Worm (Caenorhabditis elegans) whole organism, young adult: ENCODE measurements around the gene C09B8.3.

Experiments
- B0019.2 ChIP-seq: fragments of 200-800 bp; sonication (Bioruptor generic); conservative IDR thresholded peaks from 2 replicates; pipeline ENCODE4 v1.3.6; 2022; ENCODE audit warnings: missing genetic modification reagents, missing genetic modification characterization, missing compliant biosample characterization
- C06A6.2 ChIP-seq: fragments of 200-800 bp; sonication (Bioruptor generic); conservative IDR thresholded peaks from 2 replicates; pipeline ENCODE4 v1.3.6; 2022; ENCODE audit warnings: missing genetic modification characterization, missing compliant biosample characterization
- F23B12.7 ChIP-seq: sonication (generic microtip); optimal IDR thresholded peaks from 2 replicates; lab custom pipeline; 2017; ENCODE audit warnings: missing genetic modification characterization, mild to moderate bottlenecking, missing compliant biosample characterization, antibody characterized with exemption, moderate library complexity; ENCODE audit not compliant: insufficient read depth
- F55B11.4 ChIP-seq: sonication (generic microtip); optimal IDR thresholded peaks from 2 replicates; lab custom pipeline; 2016; ENCODE audit warnings: missing compliant biosample characterization, missing genetic modification characterization, borderline replicate concordance; ENCODE audit not compliant: insufficient read depth
- T07F8.4 ChIP-seq: sonication (generic microtip); optimal IDR thresholded peaks from 2 replicates; lab custom pipeline; 2016; ENCODE audit warnings: mild to moderate bottlenecking, missing genetic modification characterization, moderate library complexity, missing compliant biosample characterization
- Y53G8AR.9 ChIP-seq: fragments of 200-800 bp; sonication (Bioruptor generic); conservative IDR thresholded peaks from 2 replicates; pipeline ENCODE4 v1.3.6; 2022; ENCODE audit warnings: missing genetic modification reagents, missing genetic modification characterization, missing compliant biosample characterization
- Y56A3A.18 ChIP-seq: fragments of 200-800 bp; sonication (Bioruptor generic); IDR thresholded peaks from 2 replicates; pipeline ENCODE4 v1.3.6; 2022; ENCODE audit warnings: missing genetic modification reagents, missing genetic modification characterization, missing compliant biosample characterization
- Y95B8A.8 ChIP-seq: fragments of 200-800 bp; sonication (Bioruptor generic); IDR thresholded peaks from 2 replicates; pipeline ENCODE4 v1.3.6; 2022; ENCODE audit warnings: missing genetic modification reagents, missing genetic modification characterization, missing compliant biosample characterization
- ZK185.1 ChIP-seq: sonication (generic microtip); optimal IDR thresholded peaks from 2 replicates; lab custom pipeline; 2016; ENCODE audit warnings: mild to moderate bottlenecking, missing genetic modification characterization, missing compliant biosample characterization; ENCODE audit not compliant: poor library complexity, severe bottlenecking
- akir-1 ChIP-seq: fragments of 200-800 bp; sonication (Bioruptor generic); optimal IDR thresholded peaks from 2 replicates; lab custom pipeline; 2018; ENCODE audit warnings: mild to moderate bottlenecking, missing genetic modification characterization, moderate library complexity, missing compliant biosample characterization
- ccch-3 ChIP-seq: fragments of 200-800 bp; sonication (Bioruptor generic); optimal IDR thresholded peaks from 2 replicates; lab custom pipeline; 2018; ENCODE audit warnings: mild to moderate bottlenecking, missing genetic modification characterization, missing compliant biosample characterization
- cebp-1 ChIP-seq, 2 experiments: fragments of 200-800 bp in 1 of 2; sonication (Bioruptor generic) in 1 of 2; sonication (generic microtip) in 1 of 2; IDR thresholded peaks in 1 of 2; optimal IDR thresholded peaks in 1 of 2; 2 replicates each; pipeline versions ENCODE4 v1.3.6 to Lab custom; 2017 to 2022; ENCODE audit warnings: missing compliant biosample characterization in 2 of 2, missing genetic modification characterization in 2 of 2, mild to moderate bottlenecking in 1 of 2, missing genetic modification reagents in 1 of 2, moderate library complexity in 1 of 2
- ceh-27 ChIP-seq: fragments of 200-800 bp; sonication (Bioruptor generic); optimal IDR thresholded peaks from 2 replicates; lab custom pipeline; 2018; ENCODE audit warnings: mild to moderate bottlenecking, missing genetic modification characterization, moderate library complexity, missing compliant biosample characterization
- ceh-40 ChIP-seq: fragments of 200-800 bp; sonication (Bioruptor generic); IDR thresholded peaks from 2 replicates; pipeline ENCODE4 v1.3.6; 2022; ENCODE audit warnings: missing genetic modification characterization, missing compliant biosample characterization
- dox-1 ChIP-seq: fragments of 200-800 bp; sonication (Bioruptor generic); IDR thresholded peaks from 2 replicates; pipeline ENCODE4 v1.3.6; 2022; ENCODE audit warnings: missing genetic modification reagents, missing genetic modification characterization, missing compliant biosample characterization
- dpl-1 ChIP-seq: fragments of 150-350 bp; optimal IDR thresholded peaks from 2 replicates; lab custom pipeline; 2014; ENCODE audit warnings: missing biosample characterization, missing genetic modification reagents, missing genetic modification characterization
- him-1 ChIP-seq: sonication (generic microtip); optimal IDR thresholded peaks from 2 replicates; lab custom pipeline; 2016; ENCODE audit warnings: missing genotype, missing genetic modification reagents, missing genetic modification characterization, missing compliant biosample characterization
- hlh-26 ChIP-seq: fragments of 200-800 bp; sonication (Bioruptor generic); conservative IDR thresholded peaks from 2 replicates; pipeline ENCODE4 v1.3.6; 2022; ENCODE audit warnings: missing genetic modification reagents, missing genetic modification characterization, missing compliant biosample characterization
- hmg-1.2 ChIP-seq: fragments of 200-800 bp; sonication (Bioruptor generic); IDR thresholded peaks from 2 replicates; pipeline ENCODE4 v1.3.6; 2022; ENCODE audit warnings: missing genetic modification reagents, missing genetic modification characterization, missing compliant biosample characterization
- let-607 ChIP-seq, 2 experiments: fragments of 200-800 bp in 1 of 2; sonication (Bioruptor generic) in 1 of 2; sonication (generic microtip) in 1 of 2; optimal IDR thresholded peaks; 2 replicates each; lab custom pipeline; 2016 to 2018; ENCODE audit warnings: mild to moderate bottlenecking in 2 of 2, missing compliant biosample characterization in 2 of 2, missing genetic modification characterization in 2 of 2, moderate library complexity in 2 of 2, missing genotype in 1 of 2
- lin-35 ChIP-seq, 3 experiments: fragments of 150-350 bp in 2 of 3; sonication (generic microtip) in 1 of 3; optimal IDR thresholded peaks; 2 replicates each; lab custom pipeline; 2014 to 2018; ENCODE audit warnings: missing biosample characterization in 3 of 3, missing genetic modification characterization in 3 of 3, missing genetic modification reagents in 3 of 3
- lin-40 ChIP-seq: sonication (generic microtip); optimal IDR thresholded peaks from 2 replicates; lab custom pipeline; 2016; ENCODE audit warnings: missing genetic modification characterization, mild to moderate bottlenecking, missing compliant biosample characterization, missing genotype, missing genetic modification reagents
- madf-10 ChIP-seq: sonication (generic microtip); optimal IDR thresholded peaks from 2 replicates; lab custom pipeline; 2016; ENCODE audit warnings: mild to moderate bottlenecking, missing genetic modification characterization, missing compliant biosample characterization
- madf-8 ChIP-seq: fragments of 200-800 bp; sonication (Bioruptor generic); conservative IDR thresholded peaks from 2 replicates; pipeline ENCODE4 v1.3.6; 2022; ENCODE audit warnings: missing genetic modification reagents, missing genetic modification characterization, missing compliant biosample characterization
- nfya-2 ChIP-seq: fragments of 200-800 bp; sonication (Bioruptor generic); IDR thresholded peaks from 2 replicates; pipeline ENCODE4 v1.3.6; 2022; ENCODE audit warnings: missing genetic modification reagents, missing genetic modification characterization, missing compliant biosample characterization
- nfyb-1 ChIP-seq: fragments of 200-800 bp; sonication (Bioruptor generic); IDR thresholded peaks from 2 replicates; pipeline ENCODE4 v1.3.6; 2022; ENCODE audit warnings: missing genetic modification reagents, missing genetic modification characterization, missing compliant biosample characterization
- nhr-80 ChIP-seq: sonication (generic microtip); optimal IDR thresholded peaks from 2 replicates; lab custom pipeline; 2016; ENCODE audit warnings: missing genetic modification characterization, missing compliant biosample characterization
- nhr-90 ChIP-seq: sonication (generic microtip); optimal IDR thresholded peaks from 2 replicates; lab custom pipeline; 2016; ENCODE audit warnings: missing genotype, mild to moderate bottlenecking, missing genetic modification characterization, missing compliant biosample characterization
- rpc-1 ChIP-seq, 2 experiments: fragments of 150-350 bp in 1 of 2; sonication (generic microtip) in 1 of 2; optimal IDR thresholded peaks; 2 replicates each; lab custom pipeline; 2014 to 2018; ENCODE audit warnings: missing biosample characterization in 1 of 2, missing genetic modification characterization in 1 of 2, missing genetic modification reagents in 1 of 2, missing genotype in 1 of 2
- sdz-38 ChIP-seq: sonication (generic microtip); optimal IDR thresholded peaks from 2 replicates; lab custom pipeline; 2016; ENCODE audit warnings: missing genotype, missing genetic modification characterization, missing compliant biosample characterization
- tbp1 ChIP-seq: fragments of 200-800 bp; sonication (Bioruptor generic); optimal IDR thresholded peaks from 2 replicates; lab custom pipeline; 2018; ENCODE audit warnings: mild to moderate bottlenecking, missing genetic modification characterization, missing compliant biosample characterization
- tbx-9 ChIP-seq: sonication (generic microtip); optimal IDR thresholded peaks from 2 replicates; lab custom pipeline; 2016; ENCODE audit warnings: borderline replicate concordance, missing genetic modification characterization, inconsistent platforms, missing compliant biosample characterization
- zfh-2 ChIP-seq: fragments of 200-800 bp; sonication (Bioruptor generic); conservative IDR thresholded peaks from 2 replicates; pipeline ENCODE4 v1.3.6; 2022; ENCODE audit warnings: missing genetic modification reagents, missing genetic modification characterization, missing compliant biosample characterization
- zim-3 ChIP-seq: sonication (generic microtip); optimal IDR thresholded peaks from 2 replicates; lab custom pipeline; 2017; ENCODE audit warnings: mild to moderate bottlenecking, missing genetic modification characterization, moderate library complexity, missing compliant biosample characterization

C09B8.3 gene

ce11 chrX:6010573-6010972 is at the start of gene C09B8.3:
Gene C09B8.3, minus strand, starts transcription at chrX:6010673.
- TF ChIP-seq nfya-2 (GFP tag; lab: Robert Waterston, UW) (no peak), hlh-26 (GFP tag; lab: Robert Waterston, UW) (no peak)

ce11 chrX:6059163-6059782 is 48.8 kb upstream of the C09B8.3 start:
- TF ChIP-seq madf-10 (tag; lab: Kevin White, UChicago) (peak; percentile 7), nhr-80 (peak; percentile 82), Y53G8AR.9 (no peak)

ce11 chrX:6057580-6058305 is 47.3 kb upstream of the C09B8.3 start, which contains the start of gene gln-1:
Gene gln-1, plus strand, starts transcription at chrX:6058255.
- peak; percentile 16 to 34 for TF ChIP-seq let-607 (tag; optimal IDR thresholded peaks at IDR 0.05; lab: Kevin White, UChicago)
- TF ChIP-seq lin-40 (tag; lab: Kevin White, UChicago), result no peak
- TF ChIP-seq tbp1 (GFP tag; lab: Kevin White, UChicago), result no peak
- peak; percentile 35; the same call in 1 of the 2 replicates for TF ChIP-seq hmg-1.2
- TF ChIP-seq T07F8.4, result no peak
- TF ChIP-seq zim-3 (tag; lab: Kevin White, UChicago), result no peak
- TF ChIP-seq him-1, result no peak
- TF ChIP-seq nhr-80, result peak; percentile 95
- no peak for TF ChIP-seq nfyb-1 (GFP tag; lab: Robert Waterston, UW)
- no peak for TF ChIP-seq dpl-1
- peak; percentile 5 for TF ChIP-seq madf-10 (tag; lab: Kevin White, UChicago)
- 0 out of 2 replicates have a peak, but pooled peaks have one; percentile 53 for TF ChIP-seq dox-1 (GFP tag; lab: Robert Waterston, UW)
- TF ChIP-seq zfh-2 (GFP tag; lab: Robert Waterston, UW), result peak; percentile 34; the same call in 1 of the 2 replicates
- no peak for TF ChIP-seq cebp-1 (GFP tag; IDR thresholded peaks at IDR 0.05; lab: Robert Waterston, UW)
- TF ChIP-seq cebp-1 (tag; optimal IDR thresholded peaks at IDR 0.05; lab: Kevin White, UChicago), result peak; percentile 46
- TF ChIP-seq ceh-27 (GFP tag; lab: Kevin White, UChicago), result no peak
- TF ChIP-seq rpc-1 (optimal IDR thresholded peaks at IDR 0.05; lab: Kevin White, UChicago), result no peak
- no peak for TF ChIP-seq rpc-1 (tag; optimal IDR thresholded peaks at IDR 0.05; lab: Kevin White, UChicago)
- no peak for TF ChIP-seq sdz-38 (tag; lab: Kevin White, UChicago)
- no peak for TF ChIP-seq B0019.2 (GFP tag; lab: Robert Waterston, UW)
- no peak for TF ChIP-seq ceh-40
- peak; percentile 35 for TF ChIP-seq nhr-90 (tag; lab: Kevin White, UChicago)
- no peak for TF ChIP-seq tbx-9 (tag; lab: Kevin White, UChicago)
- TF ChIP-seq akir-1 (GFP tag; lab: Kevin White, UChicago), result no peak
- no peak for TF ChIP-seq lin-35 (GFP tag; optimal IDR thresholded peaks at IDR 0.05; lab: Kevin White, UChicago)
- TF ChIP-seq ccch-3 (GFP tag; lab: Kevin White, UChicago), result no peak
- TF ChIP-seq ZK185.1 (tag; lab: Kevin White, UChicago), result peak; percentile 4
- no peak for TF ChIP-seq Y95B8A.8 (GFP tag; lab: Robert Waterston, UW)
- TF ChIP-seq C06A6.2 (GFP tag; lab: Robert Waterston, UW), result no peak
- no peak for TF ChIP-seq F23B12.7 (tag; lab: Kevin White, UChicago)
- no peak for TF ChIP-seq Y56A3A.18 (GFP tag; lab: Robert Waterston, UW)
- no peak for TF ChIP-seq madf-8
- no peak for TF ChIP-seq F55B11.4 (tag; lab: Kevin White, UChicago)
